Fruit fly (Drosophila melanogaster) whole organism, embryonic: ENCODE results near the gene CG8319.
A peak's percentile ranks its signal among the peaks of the same experiment; 100 is the strongest.

Experiments
- ATbp ChIP-seq: fragments of 200-800 bp; sonication (Bioruptor generic); optimal IDR thresholded peaks from 2 replicates; lab custom pipeline; 2017; ENCODE audit warnings: missing biosample characterization, mild to moderate bottlenecking, missing genetic modification characterization, missing genetic modification reagents
- Aef1 ChIP-seq: fragments of 200-800 bp; sonication (Bioruptor generic); IDR thresholded peaks from 3 replicates; pipeline ENCODE4 v1.3.6; 2022; ENCODE audit warnings: missing biosample characterization, missing genetic modification characterization
- Atf3 ChIP-seq: fragments of 200-800 bp; sonication (Bioruptor generic); optimal IDR thresholded peaks from 3 replicates; lab custom pipeline; 2016; ENCODE audit warnings: missing biosample characterization, missing genetic modification characterization
- BtbVII ChIP-seq: fragments of 200-800 bp; sonication (Bioruptor generic); optimal IDR thresholded peaks from 3 replicates; lab custom pipeline; 2017; ENCODE audit warnings: missing biosample characterization, mild to moderate bottlenecking, missing genetic modification characterization
- CG10543 ChIP-seq: fragments of 200-800 bp; sonication (Bioruptor generic); optimal IDR thresholded peaks from 3 replicates; lab custom pipeline; 2017; ENCODE audit warnings: missing biosample characterization, mild to moderate bottlenecking, missing genetic modification characterization, moderate library complexity
- CG15073 ChIP-seq: fragments of 200-800 bp; sonication (Bioruptor generic); optimal IDR thresholded peaks from 2 replicates; lab custom pipeline; 2016; ENCODE audit warnings: missing biosample characterization, missing genetic modification characterization
- CG15514 ChIP-seq: fragments of 200-800 bp; sonication (Bioruptor generic); optimal IDR thresholded peaks from 3 replicates; lab custom pipeline; 2017; ENCODE audit warnings: missing biosample characterization, missing genetic modification characterization, mild to moderate bottlenecking, moderate library complexity, missing genetic modification reagents
- CG30020 ChIP-seq: fragments of 200-800 bp; optimal IDR thresholded peaks from 2 replicates; lab custom pipeline; 2019; ENCODE audit warnings: missing biosample characterization, mild to moderate bottlenecking, missing genetic modification characterization, moderate library complexity
- CG32532 ChIP-seq: fragments of 200-800 bp; sonication (Bioruptor generic); IDR thresholded peaks from 2 replicates; pipeline ENCODE4 v1.3.6; 2022; ENCODE audit warnings: missing biosample characterization, missing genetic modification characterization
- CG3726 ChIP-seq: fragments of 200-800 bp; sonication (Bioruptor generic); IDR thresholded peaks from 3 replicates; pipeline ENCODE4, ENCODE4 v1.3.6; 2022; ENCODE audit warnings: missing biosample characterization, missing genetic modification characterization
- CG3838 ChIP-seq: fragments of 200-800 bp; sonication (Bioruptor generic); optimal IDR thresholded peaks from 3 replicates; lab custom pipeline; 2016; ENCODE audit warnings: missing biosample characterization, missing genetic modification characterization
- CG4360 ChIP-seq: fragments of 200-800 bp; sonication (Bioruptor generic); IDR thresholded peaks from 2 replicates; pipeline ENCODE4 v1.3.6; 2022; ENCODE audit warnings: missing biosample characterization, missing genetic modification characterization
- CG4617 ChIP-seq: fragments of 200-800 bp; sonication (Bioruptor generic); optimal IDR thresholded peaks from 3 replicates; lab custom pipeline; 2016; ENCODE audit warnings: missing biosample characterization, missing genetic modification characterization, borderline replicate concordance
- CG5245 ChIP-seq: fragments of 200-800 bp; sonication (Bioruptor generic); optimal IDR thresholded peaks from 3 replicates; lab custom pipeline; 2016; ENCODE audit warnings: missing biosample characterization, missing genetic modification characterization
- CG6683 ChIP-seq: fragments of 200-800 bp; sonication (Bioruptor generic); optimal IDR thresholded peaks from 2 replicates; lab custom pipeline; 2017; ENCODE audit warnings: missing biosample characterization, mild to moderate bottlenecking, missing genetic modification characterization, missing genetic modification reagents
- CG6689 ChIP-seq: fragments of 200-800 bp; sonication (Bioruptor generic); IDR thresholded peaks from 2 replicates; pipeline ENCODE4 v1.3.6; 2022; ENCODE audit warnings: missing biosample characterization, missing genetic modification characterization
- CG7271 ChIP-seq: fragments of 200-800 bp; sonication (Bioruptor generic); optimal IDR thresholded peaks from 2 replicates; lab custom pipeline; 2018; ENCODE audit warnings: missing biosample characterization, mild to moderate bottlenecking, missing genetic modification characterization, moderate library complexity
- CG8359 ChIP-seq: fragments of 200-800 bp; sonication (Bioruptor generic); optimal IDR thresholded peaks from 2 replicates; lab custom pipeline; 2017; ENCODE audit warnings: missing biosample characterization, mild to moderate bottlenecking, missing genetic modification characterization, borderline replicate concordance
- CG9609 ChIP-seq: fragments of 200-800 bp; sonication (Bioruptor generic); optimal IDR thresholded peaks from 3 replicates; lab custom pipeline; 2016; ENCODE audit warnings: missing biosample characterization, missing genetic modification characterization
- E2f2 ChIP-seq: fragments of 200-800 bp; sonication (Bioruptor generic); IDR thresholded peaks from 2 replicates; pipeline ENCODE4 v1.3.6; 2022; ENCODE audit warnings: missing biosample characterization, missing genetic modification characterization
- Myb ChIP-seq: fragments of 200-800 bp; sonication (Bioruptor generic); optimal IDR thresholded peaks from 2 replicates; lab custom pipeline; 2016; ENCODE audit warnings: missing biosample characterization, missing genetic modification characterization
- Ptx1 ChIP-seq: fragments of 200-800 bp; sonication (Bioruptor generic); IDR thresholded peaks from 2 replicates; pipeline ENCODE4 v1.3.6; 2022; ENCODE audit warnings: missing biosample characterization, missing genetic modification characterization
- Xbp1 ChIP-seq: fragments of 200-800 bp; sonication (Bioruptor generic); optimal IDR thresholded peaks from 3 replicates; lab custom pipeline; 2016; ENCODE audit warnings: missing biosample characterization, mild to moderate bottlenecking, missing genetic modification characterization
- ab ChIP-seq: fragments of 200-800 bp; sonication (Bioruptor generic); optimal IDR thresholded peaks from 2 replicates; lab custom pipeline; 2016; ENCODE audit warnings: missing biosample characterization, missing genetic modification characterization
- abd-A ChIP-seq: fragments of 200-800 bp; sonication (Bioruptor generic); optimal IDR thresholded peaks from 3 replicates; lab custom pipeline; 2019; ENCODE audit warnings: missing biosample characterization, mild to moderate bottlenecking, missing genetic modification characterization, moderate library complexity
- al ChIP-seq: fragments of 200-800 bp; sonication (Bioruptor generic); IDR thresholded peaks from 2 replicates; pipeline ENCODE4 v1.3.6; 2022; ENCODE audit warnings: missing biosample characterization, missing genetic modification characterization
- bowl ChIP-seq: fragments of 200-800 bp; sonication (Bioruptor generic); IDR thresholded peaks from 2 replicates; pipeline ENCODE4 v1.3.6; 2022; ENCODE audit warnings: missing biosample characterization, missing genetic modification characterization
- br ChIP-seq: fragments of >200 bp; optimal IDR thresholded peaks from 2 replicates; lab custom pipeline; 2017
- crc ChIP-seq: fragments of 200-800 bp; sonication (Bioruptor generic); optimal IDR thresholded peaks from 2 replicates; lab custom pipeline; 2016; ENCODE audit warnings: missing biosample characterization, missing genetic modification characterization
- dati ChIP-seq: fragments of 200-800 bp; sonication (Bioruptor generic); IDR thresholded peaks from 2 replicates; pipeline ENCODE4 v1.3.6; 2022; ENCODE audit warnings: missing biosample characterization, missing genetic modification characterization
- dm ChIP-seq: fragments of 200-800 bp; sonication (Bioruptor generic); optimal IDR thresholded peaks from 3 replicates; lab custom pipeline; 2016; ENCODE audit warnings: missing biosample characterization, missing genetic modification characterization
- dmrt11E ChIP-seq: fragments of 200-800 bp; sonication (Bioruptor generic); optimal IDR thresholded peaks from 3 replicates; lab custom pipeline; 2018; ENCODE audit warnings: missing biosample characterization, mild to moderate bottlenecking, missing genetic modification characterization, moderate library complexity
- dpn ChIP-seq, 2 experiments: fragments of 200-800 bp; sonication (Bioruptor generic); optimal IDR thresholded peaks; 3 replicates each; lab custom pipeline; 2016; ENCODE audit warnings: missing biosample characterization in 2 of 2, missing genetic modification characterization in 2 of 2
- gro ChIP-seq: fragments of 200-800 bp; sonication (Bioruptor generic); optimal IDR thresholded peaks from 2 replicates; lab custom pipeline; 2016; ENCODE audit warnings: missing biosample characterization, missing genetic modification characterization
- gsb ChIP-seq: fragments of 200-800 bp; sonication (Bioruptor generic); IDR thresholded peaks from 2 replicates; pipeline ENCODE4 v1.3.6; 2022; ENCODE audit warnings: missing biosample characterization, missing genetic modification characterization
- inv ChIP-seq: fragments of 200-800 bp; sonication (Bioruptor generic); IDR thresholded peaks from 2 replicates; pipeline ENCODE4 v1.3.6; 2022; ENCODE audit warnings: missing biosample characterization, missing genetic modification characterization; ENCODE audit not compliant: partially characterized antibody
- ken ChIP-seq: fragments of 200-800 bp; sonication (Bioruptor generic); IDR thresholded peaks from 3 replicates; pipeline ENCODE4 v1.3.6; 2022; ENCODE audit warnings: missing biosample characterization, missing genetic modification characterization
- lbe ChIP-seq: fragments of 200-800 bp; sonication (Bioruptor generic); optimal IDR thresholded peaks from 2 replicates; lab custom pipeline; 2016; ENCODE audit warnings: missing biosample characterization, mild to moderate bottlenecking, missing genetic modification characterization
- lov ChIP-seq, 2 experiments: fragments of 200-800 bp in 1 of 2; fragments of >200 bp in 1 of 2; sonication (Bioruptor generic) in 1 of 2; IDR thresholded peaks in 1 of 2; optimal IDR thresholded peaks in 1 of 2; 2 replicates in 1 of 2; 3 replicates in 1 of 2; pipeline versions ENCODE4 v1.3.6 to Lab custom; 2017 to 2022; ENCODE audit warnings: missing biosample characterization in 1 of 2, missing genetic modification characterization in 1 of 2
- nom ChIP-seq: fragments of 200-800 bp; sonication (Bioruptor generic); optimal IDR thresholded peaks from 2 replicates; lab custom pipeline; 2017; ENCODE audit warnings: missing biosample characterization, missing genetic modification characterization, mild to moderate bottlenecking, moderate library complexity, missing genetic modification reagents
- onecut ChIP-seq: fragments of 200-800 bp; sonication (Bioruptor generic); IDR thresholded peaks from 2 replicates; pipeline ENCODE4 v1.3.6; 2022; ENCODE audit warnings: missing biosample characterization, missing genetic modification characterization
- otp ChIP-seq: fragments of 200-800 bp; sonication (Bioruptor generic); IDR thresholded peaks from 3 replicates; pipeline ENCODE4, ENCODE4 v1.3.6; 2022; ENCODE audit warnings: missing biosample characterization, missing genetic modification characterization
- p53 ChIP-seq: fragments of 200-800 bp; sonication (Bioruptor generic); optimal IDR thresholded peaks from 2 replicates; lab custom pipeline; 2016; ENCODE audit warnings: missing biosample characterization, missing genetic modification characterization
- scrt ChIP-seq: fragments of 200-800 bp; sonication (Bioruptor generic); optimal IDR thresholded peaks from 2 replicates; lab custom pipeline; 2018; ENCODE audit warnings: missing biosample characterization, mild to moderate bottlenecking, missing genetic modification characterization, moderate library complexity
- sens ChIP-seq: fragments of 200-800 bp; sonication (Bioruptor generic); peaks from one replicate; lab custom pipeline; 2016; ENCODE audit warnings: missing biosample characterization, missing genetic modification characterization
- slp2 ChIP-seq: fragments of 200-800 bp; sonication (Bioruptor generic); optimal IDR thresholded peaks from 2 replicates; lab custom pipeline; 2016; ENCODE audit warnings: missing biosample characterization, missing genetic modification characterization
- sna ChIP-seq: fragments of 200-800 bp; sonication (Bioruptor generic); IDR thresholded peaks from 2 replicates; pipeline ENCODE4 v1.3.6; 2022; ENCODE audit warnings: missing biosample characterization, missing genetic modification characterization; ENCODE audit not compliant: partially characterized antibody
- stc ChIP-seq: fragments of 200-800 bp; sonication (Bioruptor generic); IDR thresholded peaks from 2 replicates; pipeline ENCODE4 v1.3.6; 2022; ENCODE audit warnings: missing biosample characterization, missing genetic modification characterization
- trem ChIP-seq: fragments of 200-800 bp; optimal IDR thresholded peaks from 3 replicates; lab custom pipeline; 2019; ENCODE audit warnings: missing biosample characterization, mild to moderate bottlenecking, missing genetic modification characterization, moderate library complexity

The CG8319 gene

dm6 chr3R:9577382-9578137, 49.6 kb upstream of the CG8319 start, which contains the start of the genes Kap-alpha3 and Son (continued):
- TF ChIP-seq slp2 (GFP tag; lab: Kevin White, UChicago) (peak; percentile 91), CG6683 (GFP tag; lab: Kevin White, UChicago) (peak; percentile 85), crc (peak; percentile 86), CG8359 (GFP tag; lab: Kevin White, UChicago) (peak; percentile 81), CG7271 (tag; lab: Kevin White, UChicago) (peak; percentile 89), Ptx1 (peak; percentile 90), ab (GFP tag; lab: Kevin White, UChicago) (peak; percentile 62), p53 (GFP tag; lab: Kevin White, UChicago) (peak; percentile 83), CG10543 (GFP tag; lab: Kevin White, UChicago) (peak; percentile 98), dm (GFP tag; lab: Kevin White, UChicago) (peak; percentile 96), nom (GFP tag; lab: Kevin White, UChicago) (peak; percentile 92), inv (GFP tag; lab: Robert Waterston, UW) (peak; percentile 87), ken (GFP tag; lab: Robert Waterston, UW) (peak; percentile 91), CG30020 (tag; lab: Kevin White, UChicago) (peak; percentile 89), ATbp (GFP tag; lab: Kevin White, UChicago) (peak; percentile 88), scrt (peak; percentile 85), onecut (GFP tag; lab: Robert Waterston, UW) (peak; percentile 87), Atf3 (GFP tag; lab: Kevin White, UChicago) (peak; percentile 90), Myb (peak; percentile 83), trem (tag; lab: Kevin White, UChicago) (peak; percentile 100), stc (GFP tag; lab: Robert Waterston, UW) (peak; percentile 83), dmrt11E (tag; lab: Kevin White, UChicago) (peak; percentile 85), dati (GFP tag; lab: Robert Waterston, UW) (peak; percentile 74), BtbVII (GFP tag; lab: Kevin White, UChicago) (peak; percentile 92), CG3838 (GFP tag; lab: Kevin White, UChicago) (peak; percentile 83), dpn (GFP tag; optimal IDR thresholded peaks at IDR 0.05; lab: Kevin White, UChicago) (peak; percentile 86 to 95), lbe (peak; percentile 87), Aef1 (GFP tag; lab: Robert Waterston, UW) (peak; percentile 85), CG15514 (GFP tag; lab: Kevin White, UChicago) (peak; percentile 92), CG32532 (GFP tag; lab: Robert Waterston, UW) (peak; percentile 89), lov (optimal IDR thresholded peaks at IDR 0.05; lab: Kevin White, UChicago) (no peak), lov (GFP tag; IDR thresholded peaks at IDR 0.05; lab: Robert Waterston, UW) (peak; percentile 92), E2f2 (GFP tag; lab: Robert Waterston, UW) (peak; percentile 72), CG9609 (peak; percentile 94), sna (GFP tag; lab: Robert Waterston, UW) (peak; percentile 82), sens (peak; percentile 99), CG4617 (GFP tag; lab: Kevin White, UChicago) (peak; percentile 87), Xbp1 (GFP tag; lab: Kevin White, UChicago) (peak; percentile 93), CG5245 (GFP tag; lab: Kevin White, UChicago) (peak; percentile 88), gro (GFP tag; lab: Kevin White, UChicago) (peak; percentile 93), bowl (peak; percentile 49; the same call in 1 of the 2 replicates), CG4360 (no peak), abd-A (tag; lab: Kevin White, UChicago) (no peak), al (peak; percentile 88), CG3726 (GFP tag; lab: Robert Waterston, UW) (peak; percentile 80; the same call in 2 of the 3 replicates), CG6689 (peak; percentile 83), br (no peak), CG15073 (peak; percentile 57), gsb (GFP tag; lab: Robert Waterston, UW) (peak; percentile 68), otp (GFP tag; lab: Robert Waterston, UW) (peak; percentile 82; the same call in 2 of the 3 replicates)
